Worm (Caenorhabditis elegans): ENCODE measurements around the gene F21C10.5.
A peak's percentile ranks its signal among the peaks of the same experiment; 100 is the strongest.

The F21C10.5 gene

ce11 chrV:9088758-9089157 lies 36.7 kb upstream of the F21C10.5 start:
- TF ChIP-seq repo-1 (tag; optimal IDR thresholded peaks at IDR 0.05) (peak; percentile 10), athp-1 (tag; optimal IDR thresholded peaks at IDR 0.05) (no peak), him-1 (tag; optimal IDR thresholded peaks at IDR 0.05) (no peak), B0019.2 (GFP tag; conservative IDR thresholded peaks at IDR 0.05) (no peak), Y79H2A.3 (GFP tag; conservative IDR thresholded peaks at IDR 0.05) (no peak), madf-10 (tag; optimal IDR thresholded peaks at IDR 0.05) (no peak), B0261.1 (tag; optimal IDR thresholded peaks at IDR 0.05) (no peak), snpc-1.1 (tag; optimal IDR thresholded peaks at IDR 0.05; ENCODE audit: insufficient read depth) (no peak), attf-6 (GFP tag; IDR thresholded peaks at IDR 0.05) (no peak), C17E4.6 (GFP tag; IDR thresholded peaks at IDR 0.05) (no peak), D2030.7 (GFP tag; IDR thresholded peaks at IDR 0.05) (no peak), nfyb-1 (GFP tag; IDR thresholded peaks at IDR 0.05) (peak; percentile 32), ztf-25 (GFP tag; IDR thresholded peaks at IDR 0.05) (no peak), aptf-2 (GFP tag; conservative IDR thresholded peaks at IDR 0.05) (no peak), nhr-179 (tag; optimal IDR thresholded peaks at IDR 0.05) (no peak), ztf-3 (GFP tag; optimal IDR thresholded peaks at IDR 0.05) (no peak), ceh-58 (GFP tag; IDR thresholded peaks at IDR 0.05) (no peak), Y53G8AR.9 (GFP tag; conservative IDR thresholded peaks at IDR 0.05) (no peak), madf-6 (GFP tag; IDR thresholded peaks at IDR 0.05) (no peak), ceh-40 (GFP tag; IDR thresholded peaks at IDR 0.05) (peak; percentile 69; the same call in 1 of the 2 replicates), tbp1 (GFP tag; optimal IDR thresholded peaks at IDR 0.05) (peak; percentile 21), sdz-38 (tag; optimal IDR thresholded peaks at IDR 0.05) (no peak), lin-54 (GFP tag; optimal IDR thresholded peaks at IDR 0.05) (peak; percentile 4), cebp-1 (GFP tag; IDR thresholded peaks at IDR 0.05) (no peak), cebp-1 (tag; optimal IDR thresholded peaks at IDR 0.05) (peak; percentile 10), tbx-9 (tag; optimal IDR thresholded peaks at IDR 0.05; ENCODE audit: borderline replicate concordance) (no peak), nhr-27 (tag; optimal IDR thresholded peaks at IDR 0.05) (no peak), mcd-1 (GFP tag; IDR thresholded peaks at IDR 0.05) (no peak; the same call in 1 of the 2 replicates), unc-62 (GFP tag; optimal IDR thresholded peaks at IDR 0.05) (no peak), egrh-3 (GFP tag; IDR thresholded peaks at IDR 0.05) (0 out of 2 replicates have a peak, but pooled peaks have one; percentile 19), lir-1 (GFP tag; conservative IDR thresholded peaks at IDR 0.05) (no peak), ceh-27 (GFP tag; optimal IDR thresholded peaks at IDR 0.05) (no peak), snpc-3.4 (tag; optimal IDR thresholded peaks at IDR 0.05) (no peak), rcor-1 (GFP tag; IDR thresholded peaks at IDR 0.05) (no peak), Y53F4B.3 (GFP tag; IDR thresholded peaks at IDR 0.05) (no peak), zfh-2 (GFP tag; conservative IDR thresholded peaks at IDR 0.05) (no peak), T26A5.8 (tag; optimal IDR thresholded peaks at IDR 0.05) (no peak), pbrm-1 (GFP tag; IDR thresholded peaks at IDR 0.05) (0 out of 2 replicates have a peak, but pooled peaks have one; percentile 52), F33H1.4 (GFP tag; IDR thresholded peaks at IDR 0.05) (no peak), attf-5 (GFP tag; optimal IDR thresholded peaks at IDR 0.05) (no peak), ztf-26 (tag; optimal IDR thresholded peaks at IDR 0.05) (peak; percentile 48), lin-26 (GFP tag; IDR thresholded peaks at IDR 0.05) (peak; percentile 37; the same call in 1 of the 2 replicates), efl-1 (GFP tag; optimal IDR thresholded peaks at IDR 0.05) (no peak), F10E7.11 (tag; optimal IDR thresholded peaks at IDR 0.05) (no peak), dpff-1 (tag; optimal IDR thresholded peaks at IDR 0.05) (no peak), lsy-27 (tag; optimal IDR thresholded peaks at IDR 0.05; ENCODE audit: borderline replicate concordance, insufficient read depth) (no peak), let-526 (GFP tag; IDR thresholded peaks at IDR 0.05) (no peak), hlh-26 (GFP tag; conservative IDR thresholded peaks at IDR 0.05) (no peak), ztf-6 (GFP tag; IDR thresholded peaks at IDR 0.05) (no peak)

Measured in whole organism, young adult.